Worm (Caenorhabditis elegans) whole organism, late embryonic: ENCODE data around the gene fbxa-185.

Experiments used
- C38D4.7 ChIP-seq: fragments of 200-800 bp; sonication (Bioruptor generic); optimal IDR thresholded peaks from 2 replicates; lab custom pipeline; 2018; ENCODE audit warnings: mild to moderate bottlenecking, missing genetic modification characterization, moderate library complexity, missing compliant biosample characterization
- F13H6.1 ChIP-seq: sonication (generic microtip); optimal IDR thresholded peaks from 2 replicates; lab custom pipeline; 2016; ENCODE audit warnings: missing genetic modification characterization, missing compliant biosample characterization
- K09A11.1 ChIP-seq: sonication (generic microtip); optimal IDR thresholded peaks from 2 replicates; lab custom pipeline; 2017; ENCODE audit warnings: antibody characterized with exemption, mild to moderate bottlenecking, missing genetic modification characterization, missing compliant biosample characterization; ENCODE audit not compliant: insufficient read depth
- Y22D7AL.16 ChIP-seq: sonication (generic microtip); optimal IDR thresholded peaks from 2 replicates; lab custom pipeline; 2016; ENCODE audit warnings: missing genetic modification characterization, missing compliant biosample characterization
- ahr-1 ChIP-seq: sonication (generic microtip); optimal IDR thresholded peaks from 2 replicates; lab custom pipeline; 2016; ENCODE audit warnings: missing genetic modification characterization, missing compliant biosample characterization
- ama-1 ChIP-seq: fragments of 150-350 bp; optimal IDR thresholded peaks from 2 replicates; lab custom pipeline; 2014
- ceh-14 ChIP-seq: sonication (generic microtip); optimal IDR thresholded peaks from 2 replicates; lab custom pipeline; 2016; ENCODE audit warnings: missing genotype, missing genetic modification characterization, missing compliant biosample characterization
- ceh-19 ChIP-seq: fragments of 200-800 bp; sonication (Bioruptor generic); optimal IDR thresholded peaks from 2 replicates; lab custom pipeline; 2018; ENCODE audit warnings: mild to moderate bottlenecking, missing genetic modification characterization, missing compliant biosample characterization
- ceh-22 ChIP-seq: sonication (generic microtip); optimal IDR thresholded peaks from 2 replicates; lab custom pipeline; 2017; ENCODE audit warnings: missing biosample characterization, missing genetic modification characterization
- ceh-24 ChIP-seq: sonication (generic microtip); optimal IDR thresholded peaks from 2 replicates; lab custom pipeline; 2016; ENCODE audit warnings: mild to moderate bottlenecking, missing genetic modification characterization, missing compliant biosample characterization
- ceh-45 ChIP-seq: fragments of 200-800 bp; sonication (Bioruptor generic); IDR thresholded peaks from 2 replicates; pipeline ENCODE4 v1.3.6; 2022; ENCODE audit warnings: missing genetic modification reagents, missing genetic modification characterization, missing compliant biosample characterization
- che-1 ChIP-seq: sonication (generic microtip); optimal IDR thresholded peaks from 2 replicates; lab custom pipeline; 2016; ENCODE audit warnings: mild to moderate bottlenecking, missing genetic modification characterization, missing compliant biosample characterization
- dmd-4 ChIP-seq: sonication (generic microtip); optimal IDR thresholded peaks from 2 replicates; lab custom pipeline; 2016; ENCODE audit warnings: borderline replicate concordance, missing genetic modification characterization, missing compliant biosample characterization
- dve-1 ChIP-seq: sonication (generic microtip); optimal IDR thresholded peaks from 2 replicates; lab custom pipeline; 2017; ENCODE audit warnings: antibody characterized with exemption, mild to moderate bottlenecking, missing genetic modification characterization, missing compliant biosample characterization
- elt-4 ChIP-seq: sonication (generic microtip); optimal IDR thresholded peaks from 2 replicates; lab custom pipeline; 2016; ENCODE audit warnings: missing genetic modification characterization, missing compliant biosample characterization
- fkh-6 ChIP-seq: sonication (generic microtip); optimal IDR thresholded peaks from 2 replicates; lab custom pipeline; 2016; ENCODE audit warnings: missing genetic modification characterization, missing compliant biosample characterization
- hlh-15 ChIP-seq: sonication (generic microtip); optimal IDR thresholded peaks from 2 replicates; lab custom pipeline; 2016; ENCODE audit warnings: missing genetic modification characterization, missing compliant biosample characterization
- hlh-30 ChIP-seq: sonication (generic microtip); optimal IDR thresholded peaks from 2 replicates; lab custom pipeline; 2017; ENCODE audit warnings: antibody characterized with exemption, missing genetic modification characterization, missing compliant biosample characterization; ENCODE audit not compliant: insufficient read depth
- lim-6 ChIP-seq: sonication (generic microtip); optimal IDR thresholded peaks from 2 replicates; lab custom pipeline; 2016; ENCODE audit warnings: missing genetic modification characterization, missing compliant biosample characterization
- madf-2 ChIP-seq: sonication (generic microtip); optimal IDR thresholded peaks from 2 replicates; lab custom pipeline; 2017; ENCODE audit warnings: missing genetic modification characterization, missing compliant biosample characterization
- mec-3 ChIP-seq: sonication (generic microtip); optimal IDR thresholded peaks from 2 replicates; lab custom pipeline; 2016; ENCODE audit warnings: borderline replicate concordance, missing genetic modification characterization, missing compliant biosample characterization
- nfya-1 ChIP-seq: sonication (generic microtip); optimal IDR thresholded peaks from 2 replicates; lab custom pipeline; 2017; ENCODE audit warnings: missing genetic modification characterization, mild to moderate bottlenecking, missing compliant biosample characterization, antibody characterized with exemption, moderate library complexity
- npax-4 ChIP-seq: sonication (generic microtip); optimal IDR thresholded peaks from 2 replicates; lab custom pipeline; 2016; ENCODE audit warnings: missing genetic modification characterization, missing compliant biosample characterization
- odd-2 ChIP-seq: sonication (generic microtip); optimal IDR thresholded peaks from 2 replicates; lab custom pipeline; 2017; ENCODE audit warnings: antibody characterized with exemption, mild to moderate bottlenecking, missing genetic modification characterization, missing compliant biosample characterization
- pat-9 ChIP-seq: fragments of 200-800 bp; sonication (Bioruptor generic); optimal IDR thresholded peaks from 2 replicates; lab custom pipeline; 2018; ENCODE audit warnings: mild to moderate bottlenecking, missing genetic modification characterization, moderate library complexity, missing compliant biosample characterization
- pha-2 ChIP-seq: sonication (generic microtip); optimal IDR thresholded peaks from 2 replicates; lab custom pipeline; 2017; ENCODE audit warnings: mild to moderate bottlenecking, missing genetic modification characterization, missing compliant biosample characterization
- pha-4 ChIP-seq: fragments of 150-350 bp; optimal IDR thresholded peaks from 2 replicates; lab custom pipeline; 2018; ENCODE audit warnings: missing biosample characterization, missing genetic modification reagents, missing genetic modification characterization
- pros-1 ChIP-seq: fragments of 150-350 bp; optimal IDR thresholded peaks from 2 replicates; lab custom pipeline; 2014; ENCODE audit warnings: missing biosample characterization, missing genetic modification reagents, missing genetic modification characterization
- rnt-1 ChIP-seq: sonication (generic microtip); optimal IDR thresholded peaks from 2 replicates; lab custom pipeline; 2016; ENCODE audit warnings: missing genetic modification characterization, missing compliant biosample characterization
- tbx-2 ChIP-seq: sonication (generic microtip); optimal IDR thresholded peaks from 2 replicates; lab custom pipeline; 2016; ENCODE audit warnings: missing genetic modification characterization, missing compliant biosample characterization
- tbx-7 ChIP-seq: sonication (generic microtip); optimal IDR thresholded peaks from 2 replicates; lab custom pipeline; 2016; ENCODE audit warnings: missing genotype, missing genetic modification characterization, missing compliant biosample characterization
- ttx-3 ChIP-seq: sonication (generic microtip); optimal IDR thresholded peaks from 2 replicates; lab custom pipeline; 2016; ENCODE audit warnings: missing genetic modification reagents, missing genetic modification characterization, missing compliant biosample characterization
- unc-3 ChIP-seq, 2 experiments: fragments of 200-800 bp in 1 of 2; sonication (Bioruptor generic) in 1 of 2; sonication (generic microtip) in 1 of 2; conservative IDR thresholded peaks in 1 of 2; optimal IDR thresholded peaks in 1 of 2; 2 replicates each; pipeline versions ENCODE4 v1.3.6 to Lab custom; 2016 to 2022; ENCODE audit warnings: missing compliant biosample characterization in 2 of 2, missing genetic modification characterization in 2 of 2, missing genetic modification reagents in 1 of 2
- unc-55 ChIP-seq: sonication (generic microtip); optimal IDR thresholded peaks from 2 replicates; lab custom pipeline; 2017; ENCODE audit warnings: missing biosample characterization, missing genetic modification reagents, missing genetic modification characterization
- zip-5 ChIP-seq: sonication (generic microtip); optimal IDR thresholded peaks from 2 replicates; lab custom pipeline; 2016; ENCODE audit warnings: missing genetic modification characterization, missing compliant biosample characterization

The fbxa-185 gene

ce11 chrV:17322397-17322909, 9.0 kb upstream of the fbxa-185 start, which contains the start of gene F31E9.3:
TSS of gene F31E9.3 (plus strand) at chrV:17322590.
- TF ChIP-seq ttx-3 (no peak), K09A11.1 (tag; lab: Kevin White, UChicago) (no peak), ama-1 (lab: Kevin White, UChicago) (no peak), rnt-1 (tag; lab: Kevin White, UChicago) (no peak)
- TF ChIP-seq, all 69 proteins: peak for 0

- TF ChIP-seq dve-1 (no peak), C38D4.7 (GFP tag; lab: Kevin White, UChicago) (no peak), ceh-24 (tag; lab: Kevin White, UChicago) (no peak), pha-4 (tag; lab: Kevin White, UChicago) (no peak)
Measured at ce11 chrV:17323876-17324275, 7.6 kb upstream of the fbxa-185 start.

ce11 chrV:17327867-17328266, 3.6 kb upstream of the fbxa-185 start, which contains the start of gene sdz-16:
TSS of gene sdz-16 (minus strand) at chrV:17327967.
- TF ChIP-seq pha-4 (tag; lab: Kevin White, UChicago) (no peak), ahr-1 (tag; lab: Kevin White, UChicago) (no peak)

ce11 chrV:17328497-17328896, 2.9 kb upstream of the fbxa-185 start, which contains the start of gene srg-44:
TSS of gene srg-44 (plus strand) at chrV:17328797.
- no peak for TF ChIP-seq madf-2 (tag; lab: Kevin White, UChicago)
- TF ChIP-seq hlh-30 (tag; lab: Kevin White, UChicago): no peak
- TF ChIP-seq elt-4: no peak
- no peak for TF ChIP-seq ahr-1 (tag; lab: Kevin White, UChicago)
- TF ChIP-seq hlh-15 (tag; lab: Kevin White, UChicago): no peak
- TF ChIP-seq Y22D7AL.16 (tag; lab: Kevin White, UChicago): no peak
- TF ChIP-seq ceh-14 (tag; lab: Kevin White, UChicago): no peak
- no peak for TF ChIP-seq mec-3 (tag; lab: Kevin White, UChicago)
- no peak for TF ChIP-seq lim-6 (tag; lab: Kevin White, UChicago)
- no peak for TF ChIP-seq tbx-7
- TF ChIP-seq pha-2 (tag; lab: Kevin White, UChicago): no peak
- TF ChIP-seq fkh-6: no peak

ce11 chrV:17339349-17339748, 7.9 kb downstream of the fbxa-185 start:
- TF ChIP-seq ceh-19 (GFP tag; lab: Kevin White, UChicago): no peak
- no peak for TF ChIP-seq mec-3 (tag; lab: Kevin White, UChicago)
- TF ChIP-seq nfya-1: no peak
- TF ChIP-seq pros-1 (tag; lab: Kevin White, UChicago): no peak
- no peak for TF ChIP-seq lim-6 (tag; lab: Kevin White, UChicago)
- no peak for TF ChIP-seq zip-5 (tag; lab: Kevin White, UChicago)
- no peak for TF ChIP-seq unc-55 (GFP tag; lab: Kevin White, UChicago)
- TF ChIP-seq npax-4: no peak
- no peak for TF ChIP-seq ceh-45 (GFP tag; lab: Robert Waterston, UW)
- no peak for TF ChIP-seq odd-2
- TF ChIP-seq rnt-1 (tag; lab: Kevin White, UChicago): no peak
- TF ChIP-seq dmd-4: no peak
- no peak for TF ChIP-seq Y22D7AL.16 (tag; lab: Kevin White, UChicago)
- no peak for TF ChIP-seq che-1 (tag; lab: Kevin White, UChicago)
- no peak for TF ChIP-seq ceh-22 (tag; lab: Kevin White, UChicago)

- no peak for TF ChIP-seq unc-3 (GFP tag; conservative IDR thresholded peaks at IDR 0.05; lab: Robert Waterston, UW)
- no peak for TF ChIP-seq unc-3 (tag; optimal IDR thresholded peaks at IDR 0.05; lab: Kevin White, UChicago)
- no peak for TF ChIP-seq pha-4 (tag; lab: Kevin White, UChicago)
- no peak for TF ChIP-seq pat-9
- no peak for TF ChIP-seq tbx-2 (tag; lab: Kevin White, UChicago)
- no peak for TF ChIP-seq npax-4
- no peak for TF ChIP-seq F13H6.1
- TF ChIP-seq odd-2: no peak
- no peak for TF ChIP-seq nfya-1
- no peak for TF ChIP-seq elt-4
Measured at ce11 chrV:17344876-17345275, 13.4 kb downstream of the fbxa-185 start, which contains the start of the genes fbxa-188 and fbxa-189. TSS of gene fbxa-188 (minus strand) at chrV:17344926. TSS of gene fbxa-189 (plus strand) at chrV:17345214.
